Worm (Caenorhabditis elegans): ENCODE measurements around the gene srsx-16.

The srsx-16 gene

ce11 chrIV:5600316-5600715, 19.2 kb downstream of the srsx-16 start:
- TF ChIP-seq tbx-11 (GFP tag; IDR thresholded peaks at IDR 0.05) (no peak), ceh-36 (tag; optimal IDR thresholded peaks at IDR 0.05) (no peak), B0310.2 (tag; optimal IDR thresholded peaks at IDR 0.05) (no peak), ama-1 (optimal IDR thresholded peaks at IDR 0.05) (no peak), tbx-37 (GFP tag; conservative IDR thresholded peaks at IDR 0.05) (no peak), hmbx-1 (tag; optimal IDR thresholded peaks at IDR 0.05) (no peak), hmg-4 (GFP tag; optimal IDR thresholded peaks at IDR 0.05) (peak; percentile 52)

ce11 chrIV:5598515-5599132, 20.9 kb downstream of the srsx-16 start:
- TF ChIP-seq aly-1 (tag; optimal IDR thresholded peaks at IDR 0.05) (no peak), ceh-13 (GFP tag; optimal IDR thresholded peaks at IDR 0.05) (no peak), ama-1 (optimal IDR thresholded peaks at IDR 0.05) (no peak), ceh-36 (tag; optimal IDR thresholded peaks at IDR 0.05) (no peak), F13C5.2 (tag; optimal IDR thresholded peaks at IDR 0.05) (no peak), hmg-4 (GFP tag; optimal IDR thresholded peaks at IDR 0.05) (no peak)

- TF ChIP-seq ceh-36 (tag; optimal IDR thresholded peaks at IDR 0.05) (peak; percentile 21), tra-4 (tag; optimal IDR thresholded peaks at IDR 0.05) (no peak), scrt-1 (GFP tag; IDR thresholded peaks at IDR 0.05) (no peak)
These were observed 24.0 kb downstream of the srsx-16 start for ce11 chrIV:5595567-5595966.

- TF ChIP-seq sea-1 (GFP tag; conservative IDR thresholded peaks at IDR 0.05) (no peak), scrt-1 (GFP tag; IDR thresholded peaks at IDR 0.05) (0 out of 2 replicates have a peak, but pooled peaks have one; percentile 11), tbx-37 (GFP tag; conservative IDR thresholded peaks at IDR 0.05) (no peak)
These were observed 25.7 kb downstream of the srsx-16 start for ce11 chrIV:5593804-5594214.

DNA sequence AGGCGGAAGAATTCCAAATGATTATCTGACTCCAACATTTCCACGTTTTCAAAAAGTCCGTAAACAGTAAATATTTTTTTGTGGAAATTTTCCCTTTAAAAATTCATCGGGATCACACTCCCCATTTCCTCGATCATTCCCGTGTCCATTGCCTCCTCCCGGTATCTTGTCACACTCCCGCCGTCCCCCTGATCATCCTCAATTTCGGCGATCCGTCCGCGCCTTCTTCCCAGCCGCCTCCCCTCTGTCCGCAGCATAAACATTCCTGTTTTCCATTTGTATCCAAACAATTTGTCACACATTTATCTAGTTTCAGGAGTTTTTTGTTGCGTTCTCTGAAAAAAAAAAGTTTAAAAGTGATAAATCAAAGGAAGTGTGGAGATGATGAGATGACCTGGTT, 26.6 kb downstream of the srsx-16 start:
- TF ChIP-seq hmg-4 (GFP tag; optimal IDR thresholded peaks at IDR 0.05) = no peak
- TF ChIP-seq ceh-36 (tag; optimal IDR thresholded peaks at IDR 0.05) = no peak
- TF ChIP-seq sea-1 (GFP tag; conservative IDR thresholded peaks at IDR 0.05) = no peak
- no peak for TF ChIP-seq aly-1 (tag; optimal IDR thresholded peaks at IDR 0.05)
- TF ChIP-seq tbx-11 (GFP tag; IDR thresholded peaks at IDR 0.05) = no peak
- no peak for TF ChIP-seq ama-1 (optimal IDR thresholded peaks at IDR 0.05)
- no peak for TF ChIP-seq tbx-37 (GFP tag; conservative IDR thresholded peaks at IDR 0.05)
- TF ChIP-seq pes-1 (GFP tag; IDR thresholded peaks at IDR 0.05) = no peak
- TF ChIP-seq tra-4 (tag; optimal IDR thresholded peaks at IDR 0.05) = no peak
- TF ChIP-seq ceh-13 (GFP tag; optimal IDR thresholded peaks at IDR 0.05) = no peak
- TF ChIP-seq B0310.2 (tag; optimal IDR thresholded peaks at IDR 0.05) = no peak
- no peak for TF ChIP-seq ets-7 (tag; optimal IDR thresholded peaks at IDR 0.05)
- TF ChIP-seq F13C5.2 (tag; optimal IDR thresholded peaks at IDR 0.05) = no peak

- TF ChIP-seq pes-1 (GFP tag; IDR thresholded peaks at IDR 0.05) = no peak
- no peak for TF ChIP-seq ceh-13 (GFP tag; optimal IDR thresholded peaks at IDR 0.05)
- no peak for TF ChIP-seq ceh-36 (tag; optimal IDR thresholded peaks at IDR 0.05)
- no peak for TF ChIP-seq scrt-1 (GFP tag; IDR thresholded peaks at IDR 0.05)
- TF ChIP-seq tra-4 (tag; optimal IDR thresholded peaks at IDR 0.05) = no peak
- TF ChIP-seq hmg-4 (GFP tag; optimal IDR thresholded peaks at IDR 0.05) = no peak
- no peak for TF ChIP-seq hmbx-1 (tag; optimal IDR thresholded peaks at IDR 0.05)
- no peak for TF ChIP-seq ets-7 (tag; optimal IDR thresholded peaks at IDR 0.05)
- TF ChIP-seq B0310.2 (tag; optimal IDR thresholded peaks at IDR 0.05) = no peak
- no peak for TF ChIP-seq flt-1 (GFP tag; IDR thresholded peaks at IDR 0.05)
- TF ChIP-seq tbx-11 (GFP tag; IDR thresholded peaks at IDR 0.05) = no peak
- no peak for TF ChIP-seq sea-1 (GFP tag; conservative IDR thresholded peaks at IDR 0.05)
- TF ChIP-seq ama-1 (optimal IDR thresholded peaks at IDR 0.05) = no peak
- no peak for TF ChIP-seq aly-1 (tag; optimal IDR thresholded peaks at IDR 0.05)
- TF ChIP-seq tbx-37 (GFP tag; conservative IDR thresholded peaks at IDR 0.05) = no peak
- TF ChIP-seq hnd-1 (tag; optimal IDR thresholded peaks at IDR 0.05) = no peak
- TF ChIP-seq F13C5.2 (tag; optimal IDR thresholded peaks at IDR 0.05) = no peak
These were observed 28.4 kb downstream of the srsx-16 start for ce11 chrIV:5591134-5591533.

ce11 chrIV:5590120-5590519, 29.4 kb downstream of the srsx-16 start:
- no peak for TF ChIP-seq ets-7 (tag; optimal IDR thresholded peaks at IDR 0.05)
- no peak for TF ChIP-seq ceh-36 (tag; optimal IDR thresholded peaks at IDR 0.05)
- no peak for TF ChIP-seq hmg-4 (GFP tag; optimal IDR thresholded peaks at IDR 0.05)
- no peak for TF ChIP-seq pes-1 (GFP tag; IDR thresholded peaks at IDR 0.05)

- TF ChIP-seq hmbx-1 (tag; optimal IDR thresholded peaks at IDR 0.05) (no peak), pes-1 (GFP tag; IDR thresholded peaks at IDR 0.05) (no peak), scrt-1 (GFP tag; IDR thresholded peaks at IDR 0.05) (no peak), ama-1 (optimal IDR thresholded peaks at IDR 0.05) (no peak), ets-7 (tag; optimal IDR thresholded peaks at IDR 0.05) (no peak), ceh-36 (tag; optimal IDR thresholded peaks at IDR 0.05) (no peak)
These were observed 31.3 kb downstream of the srsx-16 start for ce11 chrIV:5587964-5588860.
